Fruit fly (Drosophila melanogaster) whole organism, embryonic: Measurements from ENCODE around the gene ckd.

Experiments used
- Bgb ChIP-seq: fragments of 200-800 bp; sonication (Bioruptor generic); IDR thresholded peaks from 2 replicates; pipeline ENCODE4 v1.3.6; 2022; ENCODE audit warnings: missing biosample characterization, missing genetic modification characterization; ENCODE audit not compliant: partially characterized antibody
- Bteb2 ChIP-seq: fragments of 200-800 bp; sonication (Bioruptor generic); optimal IDR thresholded peaks from 2 replicates; lab custom pipeline; 2016; ENCODE audit warnings: missing biosample characterization, missing genetic modification characterization
- CG10979 ChIP-seq: fragments of 200-800 bp; sonication (Bioruptor generic); optimal IDR thresholded peaks from 2 replicates; lab custom pipeline; 2018; ENCODE audit warnings: missing biosample characterization, mild to moderate bottlenecking, missing genetic modification characterization, moderate library complexity
- CG11093 ChIP-seq: fragments of 200-800 bp; sonication (Bioruptor generic); IDR thresholded peaks from 3 replicates; pipeline ENCODE4 v1.3.6; 2022; ENCODE audit warnings: missing biosample characterization, missing genetic modification characterization
- CG12104 ChIP-seq: fragments of 200-800 bp; sonication (Bioruptor generic); optimal IDR thresholded peaks from 3 replicates; lab custom pipeline; 2016; ENCODE audit warnings: missing biosample characterization, missing genetic modification characterization
- CG13296 ChIP-seq: fragments of 200-800 bp; sonication (Bioruptor generic); optimal IDR thresholded peaks from 3 replicates; lab custom pipeline; 2018; ENCODE audit warnings: missing biosample characterization, mild to moderate bottlenecking, missing genetic modification characterization
- CG13775 ChIP-seq: fragments of 200-800 bp; sonication (Bioruptor generic); optimal IDR thresholded peaks from 3 replicates; lab custom pipeline; 2017; ENCODE audit warnings: missing biosample characterization, mild to moderate bottlenecking, missing genetic modification characterization
- CG32772 ChIP-seq: fragments of 200-800 bp; sonication (Bioruptor generic); IDR thresholded peaks from 2 replicates; pipeline ENCODE4 v1.3.6; 2022; ENCODE audit warnings: missing biosample characterization, missing genetic modification characterization
- CG3995 ChIP-seq: fragments of 200-800 bp; sonication (Bioruptor generic); optimal IDR thresholded peaks from 3 replicates; lab custom pipeline; 2016; ENCODE audit warnings: missing biosample characterization, missing genetic modification characterization
- CG4730 ChIP-seq: fragments of 200-800 bp; sonication (Bioruptor generic); IDR thresholded peaks from 2 replicates; pipeline ENCODE4 v1.3.6; 2022; ENCODE audit warnings: missing biosample characterization, missing genetic modification characterization
- CG6683 ChIP-seq: fragments of 200-800 bp; sonication (Bioruptor generic); optimal IDR thresholded peaks from 2 replicates; lab custom pipeline; 2017; ENCODE audit warnings: missing biosample characterization, mild to moderate bottlenecking, missing genetic modification characterization, missing genetic modification reagents
- CG7987 ChIP-seq: fragments of 200-800 bp; sonication (Bioruptor generic); optimal IDR thresholded peaks from 2 replicates; lab custom pipeline; 2018; ENCODE audit warnings: missing biosample characterization, mild to moderate bottlenecking, missing genetic modification characterization, moderate library complexity
- CG8765 ChIP-seq: fragments of 200-800 bp; sonication (Bioruptor generic); IDR thresholded peaks from 2 replicates; pipeline ENCODE4 v1.3.6; 2022; ENCODE audit warnings: missing biosample characterization, missing genetic modification characterization
- CG9215 ChIP-seq: fragments of 200-800 bp; sonication (Bioruptor generic); IDR thresholded peaks from 2 replicates; pipeline ENCODE4 v1.3.6; 2022; ENCODE audit warnings: missing biosample characterization, missing genetic modification characterization
- CG9932 ChIP-seq: fragments of 200-800 bp; sonication (Bioruptor generic); IDR thresholded peaks from 2 replicates; pipeline ENCODE4 v1.3.6; 2022; ENCODE audit warnings: missing biosample characterization, missing genetic modification characterization
- CoRest ChIP-seq: fragments of 200-800 bp; sonication (Bioruptor generic); optimal IDR thresholded peaks from 3 replicates; lab custom pipeline; 2018; ENCODE audit warnings: missing biosample characterization, mild to moderate bottlenecking, missing genetic modification characterization, moderate library complexity
- Dbx ChIP-seq: fragments of 200-800 bp; sonication (Bioruptor generic); IDR thresholded peaks from 3 replicates; pipeline ENCODE4 v1.3.6; 2022; ENCODE audit warnings: missing biosample characterization, missing genetic modification characterization
- HLH4C ChIP-seq: fragments of 200-800 bp; sonication (Bioruptor generic); IDR thresholded peaks from 3 replicates; pipeline ENCODE4 v1.3.6; 2022; ENCODE audit warnings: missing biosample characterization, missing genetic modification characterization; ENCODE audit not compliant: partially characterized antibody
- HmgD ChIP-seq: fragments of 200-800 bp; sonication (Bioruptor generic); optimal IDR thresholded peaks from 3 replicates; lab custom pipeline; 2016; ENCODE audit warnings: missing biosample characterization, missing genetic modification characterization
- HmgZ ChIP-seq: fragments of 200-800 bp; sonication (Bioruptor generic); optimal IDR thresholded peaks from 2 replicates; lab custom pipeline; 2018; ENCODE audit warnings: missing biosample characterization, mild to moderate bottlenecking, missing genetic modification characterization
- Hr78 ChIP-seq, 2 experiments: fragments of 200-800 bp in 1 of 2; fragments of >200 bp in 1 of 2; sonication (Bioruptor generic) in 1 of 2; optimal IDR thresholded peaks; 2 replicates each; lab custom pipeline; 2017 to 2019; ENCODE audit warnings: missing biosample characterization in 2 of 2, missing genetic modification characterization in 2 of 2, mild to moderate bottlenecking in 1 of 2, moderate library complexity in 1 of 2
- Med ChIP-seq: fragments of 200-800 bp; sonication (Bioruptor generic); peaks from one replicate; lab custom pipeline; 2016; ENCODE audit warnings: missing biosample characterization, missing genetic modification characterization, mild to moderate bottlenecking, inconsistent platforms, moderate library complexity
- Nf-YB ChIP-seq: fragments of 200-800 bp; sonication (Bioruptor generic); optimal IDR thresholded peaks from 3 replicates; lab custom pipeline; 2019; ENCODE audit warnings: missing biosample characterization, mild to moderate bottlenecking, missing genetic modification characterization, moderate library complexity
- Oaz ChIP-seq: fragments of 200-800 bp; sonication (Bioruptor generic); IDR thresholded peaks from 2 replicates; pipeline ENCODE4 v1.3.6; 2022; ENCODE audit warnings: missing biosample characterization, missing genetic modification characterization
- Pdp1 ChIP-seq, 2 experiments: fragments of 200-800 bp; sonication (Bioruptor generic); optimal IDR thresholded peaks; 3 replicates each; lab custom pipeline; 2016; ENCODE audit warnings: missing biosample characterization in 2 of 2, missing genetic modification characterization in 2 of 2, mild to moderate bottlenecking in 1 of 2, moderate library complexity in 1 of 2
- Scr ChIP-seq: fragments of 200-800 bp; sonication (Bioruptor generic); IDR thresholded peaks from 2 replicates; pipeline ENCODE4 v1.3.6; 2022; ENCODE audit warnings: missing biosample characterization, missing genetic modification characterization; ENCODE audit not compliant: partially characterized antibody
- Side ChIP-seq: fragments of 200-800 bp; sonication (Bioruptor generic); optimal IDR thresholded peaks from 2 replicates; lab custom pipeline; 2016; ENCODE audit warnings: missing biosample characterization, missing genetic modification characterization
- Sry-β ChIP-seq: fragments of 200-800 bp; sonication (Bioruptor generic); optimal IDR thresholded peaks from 2 replicates; lab custom pipeline; 2018; ENCODE audit warnings: missing biosample characterization, mild to moderate bottlenecking, missing genetic modification characterization, moderate library complexity
- YL-1 ChIP-seq: fragments of 200-800 bp; sonication (Bioruptor generic); optimal IDR thresholded peaks from 3 replicates; lab custom pipeline; 2017; ENCODE audit warnings: missing biosample characterization, mild to moderate bottlenecking, missing genetic modification characterization
- ac ChIP-seq: fragments of 200-800 bp; sonication (Bioruptor generic); optimal IDR thresholded peaks from 3 replicates; lab custom pipeline; 2017; ENCODE audit warnings: missing biosample characterization, mild to moderate bottlenecking, missing genetic modification characterization
- az2 ChIP-seq: fragments of 200-800 bp; sonication (Bioruptor generic); optimal IDR thresholded peaks from 3 replicates; lab custom pipeline; 2016; ENCODE audit warnings: missing biosample characterization, missing genetic modification characterization
- bcd ChIP-seq: fragments of 200-800 bp; sonication (Bioruptor generic); optimal IDR thresholded peaks from 2 replicates; lab custom pipeline; 2017; ENCODE audit warnings: missing biosample characterization, mild to moderate bottlenecking, missing genetic modification characterization
- chinmo ChIP-seq: fragments of 200-800 bp; sonication (Bioruptor generic); IDR thresholded peaks from 4 replicates; pipeline ENCODE4 v1.3.6; 2022; ENCODE audit warnings: missing biosample characterization, missing genetic modification characterization; ENCODE audit not compliant: partially characterized antibody
- danr ChIP-seq: fragments of 200-800 bp; sonication (Bioruptor generic); IDR thresholded peaks from 2 replicates; pipeline ENCODE4 v1.3.6; 2022; ENCODE audit warnings: missing biosample characterization, missing genetic modification characterization
- dm ChIP-seq: fragments of 200-800 bp; sonication (Bioruptor generic); optimal IDR thresholded peaks from 3 replicates; lab custom pipeline; 2016; ENCODE audit warnings: missing biosample characterization, missing genetic modification characterization
- gfzf ChIP-seq: fragments of 200-800 bp; sonication (Bioruptor generic); optimal IDR thresholded peaks from 2 replicates; lab custom pipeline; 2016; ENCODE audit warnings: missing biosample characterization, mild to moderate bottlenecking, missing genetic modification characterization, moderate library complexity
- grn ChIP-seq: fragments of 200-800 bp; sonication (Bioruptor generic); optimal IDR thresholded peaks from 3 replicates; lab custom pipeline; 2017; ENCODE audit warnings: missing biosample characterization, missing genetic modification characterization
- jumu ChIP-seq: fragments of 200-800 bp; sonication (Bioruptor generic); optimal IDR thresholded peaks from 3 replicates; lab custom pipeline; 2016; ENCODE audit warnings: missing biosample characterization, missing genetic modification characterization
- lov ChIP-seq, 2 experiments: fragments of 200-800 bp in 1 of 2; fragments of >200 bp in 1 of 2; sonication (Bioruptor generic) in 1 of 2; IDR thresholded peaks in 1 of 2; optimal IDR thresholded peaks in 1 of 2; 2 replicates in 1 of 2; 3 replicates in 1 of 2; pipeline versions ENCODE4 v1.3.6 to Lab custom; 2017 to 2022; ENCODE audit warnings: missing biosample characterization in 1 of 2, missing genetic modification characterization in 1 of 2
- luna ChIP-seq: fragments of 200-800 bp; sonication (Bioruptor generic); optimal IDR thresholded peaks from 2 replicates; lab custom pipeline; 2016; ENCODE audit warnings: missing biosample characterization, missing genetic modification characterization
- phol ChIP-seq: fragments of 200-800 bp; sonication (Bioruptor generic); optimal IDR thresholded peaks from 3 replicates; lab custom pipeline; 2018; ENCODE audit warnings: missing biosample characterization, mild to moderate bottlenecking, missing genetic modification characterization, moderate library complexity
- pros ChIP-seq: fragments of 200-800 bp; sonication (Bioruptor generic); optimal IDR thresholded peaks from 3 replicates; lab custom pipeline; 2019; ENCODE audit warnings: missing biosample characterization, mild to moderate bottlenecking, missing genetic modification characterization, moderate library complexity
- row ChIP-seq: fragments of 200-800 bp; sonication (Bioruptor generic); IDR thresholded peaks from 3 replicates; pipeline ENCODE4 v1.3.6; 2022; ENCODE audit warnings: missing biosample characterization, missing genetic modification characterization
- sim ChIP-seq: fragments of 200-800 bp; sonication (Bioruptor generic); IDR thresholded peaks from 2 replicates; pipeline ENCODE4 v1.3.6; 2022; ENCODE audit warnings: missing biosample characterization, missing genetic modification characterization
- slou ChIP-seq: fragments of 200-800 bp; sonication (Bioruptor generic); optimal IDR thresholded peaks from 3 replicates; lab custom pipeline; 2016; ENCODE audit warnings: missing biosample characterization, missing genetic modification characterization
- sqz ChIP-seq: fragments of 200-800 bp; sonication (Bioruptor generic); optimal IDR thresholded peaks from 3 replicates; lab custom pipeline; 2018; ENCODE audit warnings: missing biosample characterization, mild to moderate bottlenecking, missing genetic modification characterization
- trh ChIP-seq: fragments of 200-800 bp; sonication (Bioruptor generic); optimal IDR thresholded peaks from 2 replicates; lab custom pipeline; 2016; ENCODE audit warnings: missing biosample characterization, missing genetic modification characterization
- wek ChIP-seq: fragments of 200-800 bp; sonication (Bioruptor generic); optimal IDR thresholded peaks from 3 replicates; lab custom pipeline; 2018; ENCODE audit warnings: missing biosample characterization, mild to moderate bottlenecking, missing genetic modification characterization, moderate library complexity
- wor ChIP-seq: fragments of 200-800 bp; sonication (Bioruptor generic); IDR thresholded peaks from 2 replicates; pipeline ENCODE4 v1.3.6; 2022; ENCODE audit warnings: missing biosample characterization, missing genetic modification characterization
- zfh2 ChIP-seq: fragments of 200-800 bp; sonication (Bioruptor generic); optimal IDR thresholded peaks from 2 replicates; lab custom pipeline; 2016; ENCODE audit warnings: missing biosample characterization, missing genetic modification characterization

ckd gene

DNA sequence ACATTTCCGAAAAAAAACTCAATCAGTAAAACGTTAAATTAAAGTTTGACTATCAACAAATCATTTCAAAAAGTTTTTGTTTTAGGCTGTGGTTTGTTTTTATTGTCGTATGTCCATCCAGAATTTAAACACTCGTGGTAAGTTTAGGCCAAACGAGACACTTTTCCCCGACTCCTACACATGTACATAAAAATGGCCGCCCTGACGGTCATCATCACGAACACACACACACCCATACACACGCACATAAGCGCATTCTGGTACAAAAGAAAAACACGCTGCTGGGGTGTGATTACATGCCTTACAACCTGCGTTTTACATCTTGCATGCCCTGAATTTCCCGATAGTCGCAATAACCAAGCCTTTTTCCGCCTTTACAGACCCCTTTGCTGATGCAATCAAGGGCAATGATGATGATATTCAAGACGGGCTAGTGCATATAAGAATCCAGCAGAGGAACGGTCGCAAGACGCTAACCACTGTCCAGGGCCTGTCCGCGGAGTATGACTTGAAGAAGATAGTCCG, 34.2 kb upstream of the ckd start (continued):
- TF ChIP-seq az2 (GFP tag; lab: Kevin White, UChicago) (no peak), HmgD (GFP tag; lab: Kevin White, UChicago) (no peak), Hr78 (GFP tag; optimal IDR thresholded peaks at IDR 0.05; lab: Kevin White, UChicago) (no peak), Side (no peak), CG8765 (GFP tag; lab: Robert Waterston, UW) (no peak), YL-1 (GFP tag; lab: Kevin White, UChicago) (peak; percentile 65), CG7987 (GFP tag; lab: Kevin White, UChicago) (peak; percentile 89), row (GFP tag; lab: Robert Waterston, UW) (no peak), HLH4C (GFP tag; lab: Robert Waterston, UW) (0 out of 3 replicates have a peak, but pooled peaks have one; percentile 2), pros (GFP tag; lab: Kevin White, UChicago) (peak; percentile 16), CG10979 (tag; lab: Kevin White, UChicago) (no peak), slou (GFP tag; lab: Kevin White, UChicago) (no peak), CG3995 (GFP tag; lab: Kevin White, UChicago) (no peak), CG11093 (GFP tag; lab: Robert Waterston, UW) (no peak), jumu (GFP tag; lab: Kevin White, UChicago) (no peak), dm (GFP tag; lab: Kevin White, UChicago) (peak; percentile 43), CG9215 (no peak), CG9932 (GFP tag; lab: Robert Waterston, UW) (no peak), Oaz (GFP tag; lab: Robert Waterston, UW) (no peak), HmgZ (tag; lab: Kevin White, UChicago) (no peak), trh (GFP tag; lab: Kevin White, UChicago) (no peak), chinmo (GFP tag; lab: Robert Waterston, UW) (0 out of 4 replicates have a peak, but pooled peaks have one; percentile 7), ac (no peak), wor (GFP tag; lab: Robert Waterston, UW) (no peak), wek (GFP tag; lab: Kevin White, UChicago) (no peak), gfzf (GFP tag; lab: Kevin White, UChicago) (no peak), danr (GFP tag; lab: Robert Waterston, UW) (no peak), CG32772 (GFP tag; lab: Robert Waterston, UW) (no peak), Pdp1 (GFP tag; optimal IDR thresholded peaks at IDR 0.05; lab: Kevin White, UChicago) (peak in 1 of 2 experiments; percentile 32), lov (optimal IDR thresholded peaks at IDR 0.05; lab: Kevin White, UChicago) (no peak), lov (GFP tag; IDR thresholded peaks at IDR 0.05; lab: Robert Waterston, UW) (no peak), zfh2 (no peak), Dbx (GFP tag; lab: Robert Waterston, UW) (no peak), luna (GFP tag; lab: Kevin White, UChicago) (no peak), Sry-β (GFP tag; lab: Kevin White, UChicago) (no peak), sqz (GFP tag; lab: Kevin White, UChicago) (no peak), CG13775 (GFP tag; lab: Kevin White, UChicago) (no peak), sim (GFP tag; lab: Robert Waterston, UW) (no peak), grn (GFP tag; lab: Kevin White, UChicago) (no peak), CG12104 (GFP tag; lab: Kevin White, UChicago) (no peak), Bgb (no peak), Scr (peak; percentile 2; the same call in 1 of the 2 replicates), Med (peak; percentile 6), Nf-YB (no peak), CG4730 (GFP tag; lab: Robert Waterston, UW) (no peak), CG13296 (no peak), CG6683 (no peak), bcd (no peak), CoRest (tag; lab: Kevin White, UChicago) (no peak), phol (tag; lab: Kevin White, UChicago) (peak; percentile 73), Bteb2 (GFP tag; lab: Kevin White, UChicago) (no peak)
